Fruit fly (Drosophila melanogaster) Kc167 (cell line): ENCODE measurements around the gene tHMG1.

ENCODE experiments used
- Myc ChIP-seq: fragments of >200 bp; optimal IDR thresholded peaks from 2 replicates; lab custom pipeline; 2017; ENCODE audit warnings: missing external identifiers
- h ChIP-seq: fragments of >200 bp; optimal IDR thresholded peaks from 3 replicates; lab custom pipeline; 2018; ENCODE audit warnings: missing external identifiers
- insv ChIP-seq: fragments of >200 bp; optimal IDR thresholded peaks from 3 replicates; lab custom pipeline; 2018; ENCODE audit warnings: missing external identifiers
- psq ChIP-seq: fragments of >200 bp; optimal IDR thresholded peaks from 2 replicates; lab custom pipeline; 2017; ENCODE audit warnings: missing external identifiers
- ttk ChIP-seq: sonication (Bioruptor generic); optimal IDR thresholded peaks from 2 replicates; lab custom pipeline; 2017; ENCODE audit warnings: missing external identifiers

DNA sequence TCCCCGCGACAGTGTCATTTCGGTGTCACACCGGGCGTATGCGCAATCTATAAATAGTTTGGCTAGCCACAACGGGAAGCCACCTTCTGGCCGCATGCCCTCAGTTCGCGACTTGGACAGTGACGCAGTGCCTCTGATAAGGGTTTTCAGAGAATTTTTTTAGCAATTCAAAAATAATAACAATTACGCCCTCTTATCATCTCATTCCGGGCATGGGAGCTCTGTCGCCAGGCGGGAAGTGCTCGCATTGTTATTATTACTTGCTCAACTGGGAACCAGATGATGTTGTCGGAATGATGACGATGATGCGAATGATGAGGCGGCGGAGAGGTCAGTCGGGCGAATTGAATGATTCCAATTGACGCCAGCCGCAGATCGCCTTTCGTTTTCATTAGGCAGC lies 31.2 kb downstream of the tHMG1 start:
- TF ChIP-seq insv (lab: Kevin White, UChicago) (no peak), ttk (lab: Kevin White, UChicago) (no peak), Myc (lab: Kevin White, UChicago) (no peak), psq (no peak), h (lab: Kevin White, UChicago) (no peak)
